Fruit fly (Drosophila melanogaster) whole organism, embryonic: ENCODE results near the gene Act79B.

ENCODE experiments used
- Asciz ChIP-seq: fragments of 200-800 bp; sonication (Bioruptor generic); optimal IDR thresholded peaks from 2 replicates; lab custom pipeline; 2017; ENCODE audit warnings: missing biosample characterization, mild to moderate bottlenecking, missing genetic modification characterization, missing genetic modification reagents
- Bgb ChIP-seq: fragments of 200-800 bp; sonication (Bioruptor generic); IDR thresholded peaks from 2 replicates; pipeline ENCODE4 v1.3.6; 2022; ENCODE audit warnings: missing biosample characterization, missing genetic modification characterization; ENCODE audit not compliant: partially characterized antibody
- CG10543 ChIP-seq: fragments of 200-800 bp; sonication (Bioruptor generic); optimal IDR thresholded peaks from 3 replicates; lab custom pipeline; 2017; ENCODE audit warnings: missing biosample characterization, mild to moderate bottlenecking, missing genetic modification characterization, moderate library complexity
- CG10565 ChIP-seq: fragments of 200-800 bp; sonication (Bioruptor generic); optimal IDR thresholded peaks from 3 replicates; lab custom pipeline; 2016; ENCODE audit warnings: missing biosample characterization, mild to moderate bottlenecking, missing genetic modification characterization
- CG12744 ChIP-seq: fragments of 200-800 bp; sonication (Bioruptor generic); optimal IDR thresholded peaks from 2 replicates; lab custom pipeline; 2016; ENCODE audit warnings: missing biosample characterization, missing genetic modification characterization
- CG15073 ChIP-seq: fragments of 200-800 bp; sonication (Bioruptor generic); optimal IDR thresholded peaks from 2 replicates; lab custom pipeline; 2016; ENCODE audit warnings: missing biosample characterization, missing genetic modification characterization
- CG16813 ChIP-seq: fragments of 200-800 bp; sonication (Bioruptor generic); IDR thresholded peaks from 3 replicates; pipeline ENCODE4 v1.3.6; 2022; ENCODE audit warnings: missing biosample characterization, missing genetic modification characterization; ENCODE audit not compliant: partially characterized antibody
- CG17328 ChIP-seq: fragments of 200-800 bp; sonication (Bioruptor generic); IDR thresholded peaks from 2 replicates; pipeline ENCODE4 v1.3.6; 2022; ENCODE audit warnings: missing biosample characterization, missing genetic modification characterization
- CG17359 ChIP-seq: fragments of 200-800 bp; sonication (Bioruptor generic); optimal IDR thresholded peaks from 3 replicates; lab custom pipeline; 2018; ENCODE audit warnings: missing biosample characterization, mild to moderate bottlenecking, missing genetic modification characterization, moderate library complexity
- CG17385 ChIP-seq: fragments of 200-800 bp; sonication (Bioruptor generic); optimal IDR thresholded peaks from 3 replicates; lab custom pipeline; 2018; ENCODE audit warnings: missing biosample characterization, mild to moderate bottlenecking, missing genetic modification characterization
- CG18011 ChIP-seq: fragments of 200-800 bp; sonication (Bioruptor generic); optimal IDR thresholded peaks from 2 replicates; lab custom pipeline; 2017; ENCODE audit warnings: missing biosample characterization, missing genetic modification characterization, mild to moderate bottlenecking, moderate library complexity, missing genotype
- CG3726 ChIP-seq: fragments of 200-800 bp; sonication (Bioruptor generic); IDR thresholded peaks from 3 replicates; pipeline ENCODE4, ENCODE4 v1.3.6; 2022; ENCODE audit warnings: missing biosample characterization, missing genetic modification characterization
- CG4328 ChIP-seq: fragments of 200-800 bp; sonication (Bioruptor generic); optimal IDR thresholded peaks from 3 replicates; lab custom pipeline; 2017; ENCODE audit warnings: missing biosample characterization, missing genetic modification reagents, missing genetic modification characterization
- CG4707 ChIP-seq: fragments of 200-800 bp; sonication (Bioruptor generic); optimal IDR thresholded peaks from 2 replicates; lab custom pipeline; 2018; ENCODE audit warnings: missing biosample characterization, mild to moderate bottlenecking, missing genetic modification characterization, moderate library complexity
- CG4730 ChIP-seq: fragments of 200-800 bp; sonication (Bioruptor generic); IDR thresholded peaks from 2 replicates; pipeline ENCODE4 v1.3.6; 2022; ENCODE audit warnings: missing biosample characterization, missing genetic modification characterization
- CG6272 ChIP-seq: fragments of 200-800 bp; sonication (Bioruptor generic); IDR thresholded peaks from 2 replicates; pipeline ENCODE4 v1.3.6; 2022; ENCODE audit warnings: missing biosample characterization, missing genetic modification characterization
- CG6854 ChIP-seq: fragments of 200-800 bp; sonication (Bioruptor generic); optimal IDR thresholded peaks from 3 replicates; lab custom pipeline; 2017; ENCODE audit warnings: missing biosample characterization, mild to moderate bottlenecking, missing genetic modification characterization
- Dll ChIP-seq: fragments of 200-800 bp; sonication (Bioruptor generic); IDR thresholded peaks from 4 replicates; pipeline ENCODE4 v1.3.6; 2022; ENCODE audit warnings: missing biosample characterization, missing genetic modification characterization; ENCODE audit not compliant: partially characterized antibody
- Dref ChIP-seq: fragments of 200-800 bp; sonication (Bioruptor generic); IDR thresholded peaks from 2 replicates; pipeline ENCODE4 v1.3.6; 2022; ENCODE audit warnings: missing biosample characterization, missing genetic modification characterization
- H2.0 ChIP-seq: fragments of 200-800 bp; sonication (Bioruptor generic); IDR thresholded peaks from 2 replicates; pipeline ENCODE4 v1.3.6; 2022; ENCODE audit warnings: missing biosample characterization, missing genetic modification characterization
- HHEX ChIP-seq: fragments of 200-800 bp; sonication (Bioruptor generic); optimal IDR thresholded peaks from 3 replicates; lab custom pipeline; 2017; ENCODE audit warnings: missing biosample characterization, mild to moderate bottlenecking, missing genetic modification characterization, missing genetic modification reagents
- Hsf ChIP-seq: fragments of 200-800 bp; sonication (Bioruptor generic); optimal IDR thresholded peaks from 3 replicates; lab custom pipeline; 2016; ENCODE audit warnings: missing biosample characterization, missing genetic modification characterization
- Meics ChIP-seq: fragments of 200-800 bp; sonication (Bioruptor generic); optimal IDR thresholded peaks from 2 replicates; lab custom pipeline; 2017; ENCODE audit warnings: missing biosample characterization, mild to moderate bottlenecking, missing genetic modification characterization
- NFAT ChIP-seq: fragments of 200-800 bp; sonication (Bioruptor generic); IDR thresholded peaks from 2 replicates; pipeline ENCODE4 v1.3.6; 2022; ENCODE audit warnings: missing biosample characterization, missing genetic modification characterization
- Nf-YA ChIP-seq: fragments of 200-800 bp; sonication (Bioruptor generic); IDR thresholded peaks from 2 replicates; pipeline ENCODE4 v1.3.6; 2022; ENCODE audit warnings: missing biosample characterization, missing genetic modification characterization
- Spps ChIP-seq: fragments of 200-800 bp; sonication (Bioruptor generic); optimal IDR thresholded peaks from 2 replicates; lab custom pipeline; 2018; ENCODE audit warnings: missing biosample characterization, mild to moderate bottlenecking, missing genetic modification characterization
- Xrp1 ChIP-seq: fragments of 200-800 bp; sonication (Bioruptor generic); IDR thresholded peaks from 2 replicates; pipeline ENCODE4 v1.3.6; 2022; ENCODE audit warnings: missing biosample characterization, missing genetic modification characterization
- ara ChIP-seq: fragments of 200-800 bp; sonication (Bioruptor generic); IDR thresholded peaks from 2 replicates; pipeline ENCODE4 v1.3.6; 2022; ENCODE audit warnings: missing biosample characterization, missing genetic modification characterization
- az2 ChIP-seq: fragments of 200-800 bp; sonication (Bioruptor generic); optimal IDR thresholded peaks from 3 replicates; lab custom pipeline; 2016; ENCODE audit warnings: missing biosample characterization, missing genetic modification characterization
- bigmax ChIP-seq: fragments of 200-800 bp; sonication (Bioruptor generic); optimal IDR thresholded peaks from 2 replicates; lab custom pipeline; 2018; ENCODE audit warnings: missing biosample characterization, mild to moderate bottlenecking, missing genetic modification characterization
- bowl ChIP-seq: fragments of 200-800 bp; sonication (Bioruptor generic); IDR thresholded peaks from 2 replicates; pipeline ENCODE4 v1.3.6; 2022; ENCODE audit warnings: missing biosample characterization, missing genetic modification characterization
- chm ChIP-seq: fragments of 200-800 bp; sonication (Bioruptor generic); IDR thresholded peaks from 2 replicates; pipeline ENCODE4 v1.3.6; 2022; ENCODE audit warnings: missing biosample characterization, missing genetic modification characterization
- chn ChIP-seq: fragments of 200-800 bp; sonication (Bioruptor generic); optimal IDR thresholded peaks from 2 replicates; lab custom pipeline; 2016; ENCODE audit warnings: missing biosample characterization, missing genetic modification characterization
- dm ChIP-seq: fragments of 200-800 bp; sonication (Bioruptor generic); optimal IDR thresholded peaks from 3 replicates; lab custom pipeline; 2016; ENCODE audit warnings: missing biosample characterization, missing genetic modification characterization
- dysf ChIP-seq: fragments of 200-800 bp; sonication (Bioruptor generic); IDR thresholded peaks from 3 replicates; pipeline ENCODE4 v1.3.6; 2022; ENCODE audit warnings: missing biosample characterization, missing genetic modification characterization
- esg ChIP-seq: fragments of 200-800 bp; sonication (Bioruptor generic); conservative IDR thresholded peaks from 2 replicates; pipeline ENCODE4 v1.3.6; 2022; ENCODE audit warnings: missing biosample characterization, missing genetic modification characterization
- fd3F ChIP-seq: fragments of 200-800 bp; sonication (Bioruptor generic); optimal IDR thresholded peaks from 2 replicates; lab custom pipeline; 2018; ENCODE audit warnings: missing biosample characterization, mild to moderate bottlenecking, missing genetic modification characterization, moderate library complexity
- gro ChIP-seq: fragments of 200-800 bp; sonication (Bioruptor generic); optimal IDR thresholded peaks from 2 replicates; lab custom pipeline; 2016; ENCODE audit warnings: missing biosample characterization, missing genetic modification characterization
- pita ChIP-seq: fragments of 200-800 bp; sonication (Bioruptor generic); optimal IDR thresholded peaks from 2 replicates; lab custom pipeline; 2017; ENCODE audit warnings: missing biosample characterization, mild to moderate bottlenecking, missing genetic modification characterization
- pum ChIP-seq: fragments of 200-800 bp; sonication (Bioruptor generic); optimal IDR thresholded peaks from 2 replicates; lab custom pipeline; 2016; ENCODE audit warnings: missing biosample characterization, missing genetic modification characterization
- shn ChIP-seq: fragments of 200-800 bp; sonication (Bioruptor generic); optimal IDR thresholded peaks from 3 replicates; lab custom pipeline; 2016; ENCODE audit warnings: missing biosample characterization, missing genetic modification characterization
- sisA ChIP-seq: fragments of 200-800 bp; sonication (Bioruptor generic); IDR thresholded peaks from 2 replicates; pipeline ENCODE4 v1.3.6; 2022; ENCODE audit warnings: missing biosample characterization, missing genetic modification characterization
- sna ChIP-seq: fragments of 200-800 bp; sonication (Bioruptor generic); IDR thresholded peaks from 2 replicates; pipeline ENCODE4 v1.3.6; 2022; ENCODE audit warnings: missing biosample characterization, missing genetic modification characterization; ENCODE audit not compliant: partially characterized antibody
- so ChIP-seq: fragments of 200-800 bp; sonication (Bioruptor generic); IDR thresholded peaks from 3 replicates; pipeline ENCODE4 v1.3.6; 2022; ENCODE audit warnings: missing biosample characterization, missing genetic modification characterization
- stwl ChIP-seq: fragments of 200-800 bp; sonication (Bioruptor generic); optimal IDR thresholded peaks from 3 replicates; lab custom pipeline; 2018; ENCODE audit warnings: missing biosample characterization, mild to moderate bottlenecking, missing genetic modification characterization, moderate library complexity
- tio ChIP-seq: fragments of 200-800 bp; sonication (Bioruptor generic); optimal IDR thresholded peaks from 2 replicates; lab custom pipeline; 2017; ENCODE audit warnings: missing biosample characterization, missing genetic modification characterization, inconsistent platforms
- ttk ChIP-seq: fragments of 200-800 bp; sonication (Bioruptor generic); IDR thresholded peaks from 2 replicates; pipeline ENCODE4 v2.1.2; 2022; ENCODE audit warnings: missing biosample characterization, missing genetic modification characterization
- tx ChIP-seq: fragments of 200-800 bp; sonication (Bioruptor generic); optimal IDR thresholded peaks from 2 replicates; lab custom pipeline; 2016; ENCODE audit warnings: missing biosample characterization, missing genetic modification characterization
- wor ChIP-seq: fragments of 200-800 bp; sonication (Bioruptor generic); IDR thresholded peaks from 2 replicates; pipeline ENCODE4 v1.3.6; 2022; ENCODE audit warnings: missing biosample characterization, missing genetic modification characterization

Act79B gene

DNA sequence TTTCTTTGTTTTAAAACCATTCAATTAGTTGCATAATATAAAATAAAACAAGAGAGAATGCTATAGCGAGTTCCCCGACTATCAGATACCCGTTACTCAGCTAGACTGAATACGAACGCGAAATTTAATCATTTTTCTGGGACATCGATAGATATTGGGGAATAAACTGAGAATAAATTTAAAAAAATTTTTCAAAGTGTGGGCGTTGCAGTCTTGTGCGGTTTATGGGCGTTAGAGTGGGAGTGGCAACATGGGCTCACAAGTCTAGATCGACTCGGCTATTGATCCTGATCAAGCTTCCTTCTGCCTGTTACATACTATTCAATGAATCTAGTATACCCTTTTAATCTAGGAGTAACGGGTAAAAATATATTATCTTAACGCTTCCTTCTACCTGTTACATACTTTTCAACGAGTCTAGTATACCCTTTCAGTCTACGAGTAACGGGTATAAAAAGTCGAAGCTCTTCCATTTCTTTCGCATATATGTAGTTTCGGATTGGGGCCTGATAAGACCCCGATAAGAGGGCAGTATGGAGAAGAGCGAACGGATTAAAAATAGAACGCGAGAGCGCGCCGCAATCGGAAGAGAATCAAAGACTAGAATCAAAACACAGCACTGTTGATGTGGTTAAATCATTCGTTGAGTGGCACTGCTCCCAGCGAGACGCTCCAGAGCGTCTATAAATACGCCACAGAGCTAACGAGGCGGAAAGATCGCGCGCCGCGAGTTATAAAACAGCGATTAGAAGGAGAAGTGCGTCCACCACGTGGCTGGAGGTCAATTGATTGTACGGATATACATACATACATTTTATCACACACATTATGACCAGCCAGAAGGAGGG, 30.3 kb upstream of the Act79B start, which contains the start of gene CG7458 (continued):
- TF ChIP-seq Nf-YA (no peak), gro (GFP tag; lab: Kevin White, UChicago) (no peak), Hsf (peak; percentile 41), NFAT (GFP tag; lab: Robert Waterston, UW) (no peak), Dll (GFP tag; lab: Robert Waterston, UW) (no peak), CG4707 (no peak), CG4730 (GFP tag; lab: Robert Waterston, UW) (0 out of 2 replicates have a peak, but pooled peaks have one; percentile 16), CG6854 (no peak), CG17328 (GFP tag; lab: Robert Waterston, UW) (no peak), CG17385 (peak; percentile 29), wor (GFP tag; lab: Robert Waterston, UW) (peak; percentile 12; the same call in 1 of the 2 replicates), az2 (GFP tag; lab: Kevin White, UChicago) (peak; percentile 36), CG16813 (GFP tag; lab: Robert Waterston, UW) (no peak), pum (GFP tag; lab: Kevin White, UChicago) (peak; percentile 8), Dref (GFP tag; lab: Robert Waterston, UW) (no peak), CG12744 (GFP tag; lab: Kevin White, UChicago) (peak; percentile 14), ara (GFP tag; lab: Robert Waterston, UW) (peak; percentile 57; the same call in 1 of the 2 replicates), bigmax (GFP tag; lab: Kevin White, UChicago) (no peak), dysf (GFP tag; lab: Robert Waterston, UW) (peak; percentile 66; the same call in 2 of the 3 replicates), CG6272 (GFP tag; lab: Robert Waterston, UW) (no peak), tx (no peak), fd3F (GFP tag; lab: Kevin White, UChicago) (no peak), Asciz (GFP tag; lab: Kevin White, UChicago) (no peak), H2.0 (GFP tag; lab: Robert Waterston, UW) (no peak), CG4328 (no peak), CG17359 (peak; percentile 36), esg (0 out of 2 replicates have a peak, but pooled peaks have one; percentile 13), dm (peak; percentile 67), Spps (tag; lab: Kevin White, UChicago) (no peak), chn (GFP tag; lab: Kevin White, UChicago) (peak; percentile 28), stwl (no peak), CG15073 (GFP tag; lab: Kevin White, UChicago) (no peak), ttk (GFP tag; lab: Robert Waterston, UW) (no peak), HHEX (GFP tag; lab: Kevin White, UChicago) (peak; percentile 10), CG10565 (no peak), sisA (GFP tag; lab: Robert Waterston, UW) (peak; percentile 43), pita (GFP tag; lab: Kevin White, UChicago) (no peak), bowl (GFP tag; lab: Robert Waterston, UW) (no peak), Xrp1 (GFP tag; lab: Robert Waterston, UW) (peak; percentile 59; the same call in 1 of the 2 replicates), chm (GFP tag; lab: Robert Waterston, UW) (peak; percentile 49; the same call in 1 of the 2 replicates), CG10543 (peak; percentile 78), so (GFP tag; lab: Robert Waterston, UW) (no peak), CG18011 (GFP tag; lab: Kevin White, UChicago) (peak; percentile 11), Bgb (GFP tag; lab: Robert Waterston, UW) (peak; percentile 10; the same call in 1 of the 2 replicates), sna (no peak), tio (peak; percentile 43), Meics (GFP tag; lab: Kevin White, UChicago) (peak; percentile 70), CG3726 (GFP tag; lab: Robert Waterston, UW) (no peak), shn (GFP tag; lab: Kevin White, UChicago) (peak; percentile 15)
